Fruit fly (Drosophila melanogaster) whole organism, prepupa: ENCODE results near the gene Dup99B.

Source experiments
- Blimp-1 ChIP-seq: fragments of 200-800 bp; sonication (Bioruptor generic); optimal IDR thresholded peaks from 3 replicates; lab custom pipeline; 2017; ENCODE audit warnings: missing biosample characterization, missing genetic modification characterization, mild to moderate bottlenecking, moderate library complexity, missing genetic modification reagents
- CG10669 ChIP-seq: fragments of 200-800 bp; sonication (Bioruptor generic); optimal IDR thresholded peaks from 3 replicates; lab custom pipeline; 2018; ENCODE audit warnings: missing biosample characterization, mild to moderate bottlenecking, missing genetic modification characterization, moderate library complexity
- CG11294 ChIP-seq: fragments of 200-800 bp; sonication (Bioruptor generic); IDR thresholded peaks from 2 replicates; pipeline ENCODE4 v1.3.6; 2022; ENCODE audit warnings: missing biosample characterization, missing genetic modification characterization
- CG11902 ChIP-seq: fragments of 200-800 bp; sonication (Bioruptor generic); optimal IDR thresholded peaks from 3 replicates; lab custom pipeline; 2016; ENCODE audit warnings: missing biosample characterization, missing genetic modification characterization
- CG15336 ChIP-seq: fragments of 200-800 bp; sonication (Bioruptor generic); IDR thresholded peaks from 2 replicates; pipeline ENCODE4 v1.3.6; 2022; ENCODE audit warnings: missing biosample characterization, missing genetic modification characterization
- CG1621 ChIP-seq: fragments of 200-800 bp; sonication (Bioruptor generic); optimal IDR thresholded peaks from 3 replicates; lab custom pipeline; 2018; ENCODE audit warnings: missing biosample characterization, mild to moderate bottlenecking, missing genetic modification characterization
- CG3032 ChIP-seq: fragments of 200-800 bp; optimal IDR thresholded peaks from 2 replicates; lab custom pipeline; 2019; ENCODE audit warnings: missing biosample characterization, mild to moderate bottlenecking, missing genetic modification characterization, moderate library complexity
- CG32006 ChIP-seq: fragments of 200-800 bp; sonication (Bioruptor generic); optimal IDR thresholded peaks from 3 replicates; lab custom pipeline; 2017; ENCODE audit warnings: missing biosample characterization, mild to moderate bottlenecking, missing genetic modification characterization
- CG34406 ChIP-seq: fragments of 200-800 bp; sonication (Bioruptor generic); optimal IDR thresholded peaks from 3 replicates; lab custom pipeline; 2016; ENCODE audit warnings: missing biosample characterization, missing genetic modification characterization
- CG3919 ChIP-seq: fragments of 200-800 bp; sonication (Bioruptor generic); optimal IDR thresholded peaks from 3 replicates; lab custom pipeline; 2016; ENCODE audit warnings: missing biosample characterization, missing genetic modification characterization
- CG6163 ChIP-seq: fragments of 200-800 bp; sonication (Bioruptor generic); IDR thresholded peaks from 3 replicates; pipeline ENCODE4 v1.3.6; 2022; ENCODE audit warnings: missing biosample characterization, missing genetic modification characterization
- CG6808 ChIP-seq: fragments of 200-800 bp; sonication (Bioruptor generic); optimal IDR thresholded peaks from 3 replicates; lab custom pipeline; 2017; ENCODE audit warnings: missing biosample characterization, missing genetic modification characterization, mild to moderate bottlenecking, moderate library complexity, missing genetic modification reagents
- CG7368 ChIP-seq: fragments of 200-800 bp; sonication (Bioruptor generic); optimal IDR thresholded peaks from 3 replicates; lab custom pipeline; 2016; ENCODE audit warnings: missing biosample characterization, missing genetic modification characterization
- CG8119 ChIP-seq: fragments of 200-800 bp; sonication (Bioruptor generic); IDR thresholded peaks from 3 replicates; pipeline ENCODE4 v1.3.6; 2022; ENCODE audit warnings: missing biosample characterization, missing genetic modification characterization
- CG8632 ChIP-seq: fragments of 200-800 bp; sonication (Bioruptor generic); optimal IDR thresholded peaks from 3 replicates; lab custom pipeline; 2016; ENCODE audit warnings: missing biosample characterization, missing genetic modification characterization
- Eip78C ChIP-seq: fragments of 200-800 bp; sonication (Bioruptor generic); peaks from one replicate; lab custom pipeline; 2016; ENCODE audit warnings: missing biosample characterization, missing genetic modification characterization
- Eip93F ChIP-seq: fragments of 200-800 bp; sonication (Bioruptor generic); optimal IDR thresholded peaks from 2 replicates; lab custom pipeline; 2016; ENCODE audit warnings: missing biosample characterization, mild to moderate bottlenecking, missing genetic modification characterization
- Ets21C ChIP-seq: fragments of 200-800 bp; sonication (Bioruptor generic); optimal IDR thresholded peaks from 3 replicates; lab custom pipeline; 2016; ENCODE audit warnings: missing biosample characterization, missing genetic modification characterization
- Gug ChIP-seq: fragments of 200-800 bp; sonication (Bioruptor generic); IDR thresholded peaks from 2 replicates; pipeline ENCODE4 v1.3.6; 2022; ENCODE audit warnings: missing biosample characterization, missing genetic modification characterization
- Hr38 ChIP-seq: sonication (Bioruptor generic); optimal IDR thresholded peaks from 2 replicates; lab custom pipeline; 2016; ENCODE audit warnings: missing biosample characterization, missing genetic modification characterization
- Hr39 ChIP-seq: fragments of 200-800 bp; sonication (Bioruptor generic); optimal IDR thresholded peaks from 2 replicates; lab custom pipeline; 2016; ENCODE audit warnings: missing biosample characterization, missing genetic modification characterization
- Hr4 ChIP-seq: fragments of 200-800 bp; sonication (Bioruptor generic); optimal IDR thresholded peaks from 3 replicates; lab custom pipeline; 2016; ENCODE audit warnings: missing biosample characterization, missing genetic modification characterization
- Met ChIP-seq: fragments of 200-800 bp; sonication (Bioruptor generic); optimal IDR thresholded peaks from 3 replicates; lab custom pipeline; 2016; ENCODE audit warnings: missing biosample characterization, missing genetic modification characterization
- Sox102F ChIP-seq: fragments of 200-800 bp; sonication (Bioruptor generic); optimal IDR thresholded peaks from 2 replicates; lab custom pipeline; 2016; ENCODE audit warnings: missing biosample characterization, mild to moderate bottlenecking, missing genetic modification characterization
- Sox14 ChIP-seq: fragments of 200-800 bp; sonication (Bioruptor generic); optimal IDR thresholded peaks from 3 replicates; lab custom pipeline; 2016; ENCODE audit warnings: missing biosample characterization, missing genetic modification characterization
- Sox15 ChIP-seq: fragments of 200-800 bp; sonication (Bioruptor generic); optimal IDR thresholded peaks from 3 replicates; lab custom pipeline; 2016; ENCODE audit warnings: missing biosample characterization, missing genetic modification characterization
- achi ChIP-seq: fragments of 200-800 bp; sonication (Bioruptor generic); optimal IDR thresholded peaks from 3 replicates; lab custom pipeline; 2016; ENCODE audit warnings: missing biosample characterization, missing genetic modification characterization
- cyc ChIP-seq: fragments of 200-800 bp; sonication (Bioruptor generic); optimal IDR thresholded peaks from 3 replicates; lab custom pipeline; 2016; ENCODE audit warnings: missing biosample characterization, missing genetic modification characterization
- dac ChIP-seq: fragments of 200-800 bp; sonication (Bioruptor generic); optimal IDR thresholded peaks from 2 replicates; lab custom pipeline; 2017; ENCODE audit warnings: missing biosample characterization, mild to moderate bottlenecking, missing genetic modification characterization
- dsx ChIP-seq: fragments of 200-800 bp; optimal IDR thresholded peaks from 3 replicates; lab custom pipeline; 2019; ENCODE audit warnings: missing biosample characterization, mild to moderate bottlenecking, missing genetic modification characterization, moderate library complexity; ENCODE audit not compliant: poor library complexity, severe bottlenecking
- esn ChIP-seq: fragments of 200-800 bp; sonication (Bioruptor generic); optimal IDR thresholded peaks from 2 replicates; lab custom pipeline; 2016; ENCODE audit warnings: missing biosample characterization, mild to moderate bottlenecking, missing genetic modification characterization, moderate library complexity
- fd59A ChIP-seq: fragments of 200-800 bp; sonication (Bioruptor generic); optimal IDR thresholded peaks from 2 replicates; lab custom pipeline; 2017; ENCODE audit warnings: missing biosample characterization, mild to moderate bottlenecking, missing genetic modification characterization, missing genetic modification reagents
- fd85E ChIP-seq: fragments of 200-800 bp; sonication (Bioruptor generic); optimal IDR thresholded peaks from 3 replicates; lab custom pipeline; 2016; ENCODE audit warnings: missing biosample characterization, missing genetic modification characterization
- fkh ChIP-seq: fragments of 200-800 bp; sonication (Bioruptor generic); optimal IDR thresholded peaks from 3 replicates; lab custom pipeline; 2017; ENCODE audit warnings: missing biosample characterization, mild to moderate bottlenecking, missing genetic modification characterization, moderate library complexity
- spab ChIP-seq: fragments of 200-800 bp; sonication (Bioruptor generic); optimal IDR thresholded peaks from 2 replicates; lab custom pipeline; 2017; ENCODE audit warnings: missing biosample characterization, mild to moderate bottlenecking, missing genetic modification characterization, missing genetic modification reagents
- svp ChIP-seq: fragments of 200-800 bp; sonication (Bioruptor generic); peaks from one replicate; lab custom pipeline; 2016; ENCODE audit warnings: missing biosample characterization, missing genetic modification characterization
- topi ChIP-seq: fragments of 200-800 bp; sonication (Bioruptor generic); optimal IDR thresholded peaks from 3 replicates; lab custom pipeline; 2016; ENCODE audit warnings: missing biosample characterization, missing genetic modification characterization
- vri ChIP-seq: fragments of 200-800 bp; sonication (Bioruptor generic); optimal IDR thresholded peaks from 3 replicates; lab custom pipeline; 2016; ENCODE audit warnings: missing biosample characterization, mild to moderate bottlenecking, missing genetic modification characterization

Gene Dup99B

DNA sequence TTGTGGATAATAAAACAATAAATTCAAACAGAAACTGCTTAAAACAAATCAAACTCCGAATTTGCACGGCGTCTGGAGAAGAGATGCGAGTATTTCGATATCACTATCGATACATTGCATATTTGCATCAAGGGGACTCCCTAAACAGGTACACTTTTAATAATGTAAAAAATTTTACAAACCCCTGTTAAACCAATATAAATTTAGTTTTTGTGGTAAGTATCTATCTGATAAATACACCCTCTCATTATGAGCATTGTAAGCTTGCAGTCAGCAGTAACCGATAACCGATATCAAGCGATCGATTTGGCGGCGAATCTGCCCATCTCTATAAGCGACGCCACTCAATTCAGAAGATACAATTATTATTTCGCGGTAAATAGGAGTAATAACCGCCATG, 39.8 kb downstream of the Dup99B start, which contains the start of the genes Bub3 and Cap-D2 (continued):
- TF ChIP-seq Sox14 (GFP tag; lab: Kevin White, UChicago), result peak; percentile 70
- no peak for TF ChIP-seq fkh
- TF ChIP-seq CG10669 (GFP tag; lab: Kevin White, UChicago), result no peak
- TF ChIP-seq topi, result peak; percentile 69
- TF ChIP-seq cyc (GFP tag; lab: Kevin White, UChicago), result peak; percentile 73
- peak; percentile 38 for TF ChIP-seq CG11902 (GFP tag; lab: Kevin White, UChicago)
- TF ChIP-seq Hr39 (GFP tag; lab: Kevin White, UChicago), result peak; percentile 69
- TF ChIP-seq Blimp-1, result no peak
- peak; percentile 27 for TF ChIP-seq CG8632 (GFP tag; lab: Kevin White, UChicago)
- peak; percentile 66 for TF ChIP-seq CG3919
- TF ChIP-seq vri (GFP tag; lab: Kevin White, UChicago), result no peak
- peak; percentile 23 for TF ChIP-seq dsx (GFP tag; lab: Kevin White, UChicago)
- TF ChIP-seq CG3032 (tag; lab: Kevin White, UChicago), result peak; percentile 52
- TF ChIP-seq CG34406 (GFP tag; lab: Kevin White, UChicago), result peak; percentile 19
- peak; percentile 41 for TF ChIP-seq Sox102F (GFP tag; lab: Kevin White, UChicago)
- peak; percentile 76 for TF ChIP-seq esn (GFP tag; lab: Kevin White, UChicago)
- TF ChIP-seq achi (GFP tag; lab: Kevin White, UChicago), result peak; percentile 62
- TF ChIP-seq CG1621 (tag; lab: Kevin White, UChicago), result peak; percentile 41
- peak; percentile 48 for TF ChIP-seq Sox15 (GFP tag; lab: Kevin White, UChicago)
- TF ChIP-seq spab (GFP tag; lab: Kevin White, UChicago), result no peak
- TF ChIP-seq CG11294 (GFP tag; lab: Robert Waterston, UW), result no peak; the same call in 1 of the 2 replicates
- peak; percentile 54; the same call in 1 of the 2 replicates for TF ChIP-seq CG15336
- TF ChIP-seq Hr38 (GFP tag; lab: Kevin White, UChicago), result no peak
- peak; percentile 84 for TF ChIP-seq svp (GFP tag; lab: Kevin White, UChicago)
- peak; percentile 31 for TF ChIP-seq CG7368 (GFP tag; lab: Kevin White, UChicago)

dm6 chr3R:29672156-29672555, 43.0 kb downstream of the Dup99B start, which contains the start of gene ppk19:
Gene ppk19 (plus strand): TSS chr3R:29672456.
- TF ChIP-seq Eip93F, result no peak
- no peak for TF ChIP-seq CG11294 (GFP tag; lab: Robert Waterston, UW)
- no peak for TF ChIP-seq Ets21C (GFP tag; lab: Kevin White, UChicago)
- no peak for TF ChIP-seq fd85E
- TF ChIP-seq fd59A (GFP tag; lab: Kevin White, UChicago), result no peak
- TF ChIP-seq Hr38 (GFP tag; lab: Kevin White, UChicago), result no peak
- no peak for TF ChIP-seq Gug (GFP tag; lab: Robert Waterston, UW)
- no peak for TF ChIP-seq topi
- TF ChIP-seq CG8119 (GFP tag; lab: Robert Waterston, UW), result no peak
- TF ChIP-seq CG6808 (GFP tag; lab: Kevin White, UChicago), result no peak
- TF ChIP-seq CG7368 (GFP tag; lab: Kevin White, UChicago), result no peak

- TF ChIP-seq Eip78C (GFP tag; lab: Kevin White, UChicago) (peak; percentile 42), CG32006 (no peak), svp (GFP tag; lab: Kevin White, UChicago) (peak; percentile 74)
Observed at dm6 chr3R:29671060-29671707, 44.0 kb downstream of the Dup99B start, which contains the start of gene Obp99a. Gene Obp99a (plus strand): TSS chr3R:29671657.

DNA sequence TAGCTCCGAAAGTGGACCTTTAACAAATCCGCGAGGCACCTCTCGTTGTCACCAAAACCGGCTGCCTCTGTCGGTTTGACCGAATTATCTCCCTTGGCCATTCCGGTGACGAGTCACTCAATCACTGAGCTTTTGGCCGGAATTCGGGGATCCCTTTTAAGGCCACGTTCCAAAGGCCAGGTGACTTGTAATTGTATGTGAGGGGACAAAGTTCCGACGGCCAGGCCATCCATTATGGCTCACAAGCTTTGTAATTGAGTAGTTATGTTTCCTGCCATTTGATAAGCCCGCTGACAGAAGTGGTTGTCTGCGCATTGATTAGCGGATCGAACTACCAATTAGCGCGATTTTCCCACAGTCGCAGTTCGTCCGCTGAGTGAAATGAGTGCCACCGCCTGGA, 46.4 kb downstream of the Dup99B start, which contains the start of the genes ppk20 and ppk30:
TSS of gene ppk20 (minus strand) at position 101 of the 400 bp plus-strand sequence.
TSS of gene ppk30 (plus strand) at position 373 of the 400 bp plus-strand sequence.
- TF ChIP-seq CG6163 (GFP tag; lab: Robert Waterston, UW), result no peak
- no peak for TF ChIP-seq dac (GFP tag; lab: Kevin White, UChicago)
- TF ChIP-seq Blimp-1, result no peak
- TF ChIP-seq cyc (GFP tag; lab: Kevin White, UChicago), result no peak
- TF ChIP-seq CG10669 (GFP tag; lab: Kevin White, UChicago), result no peak
- TF ChIP-seq Met (GFP tag; lab: Kevin White, UChicago), result no peak
- TF ChIP-seq Hr4 (GFP tag; lab: Kevin White, UChicago), result no peak
- TF ChIP-seq CG8119 (GFP tag; lab: Robert Waterston, UW), result no peak
